Worm (Caenorhabditis elegans) whole organism, L4 larva: Measurements from ENCODE around the gene F53F4.17.

Source experiments
- F10B5.3 ChIP-seq: sonication (generic microtip); optimal IDR thresholded peaks from 2 replicates; lab custom pipeline; 2016; ENCODE audit warnings: mild to moderate bottlenecking, missing genetic modification characterization, missing compliant biosample characterization
- F26F4.8 ChIP-seq: fragments of 200-800 bp; sonication (Bioruptor generic); conservative IDR thresholded peaks from 2 replicates; pipeline ENCODE4 v1.3.6; 2022; ENCODE audit warnings: missing genetic modification characterization, missing compliant biosample characterization
- F49E8.2 ChIP-seq: sonication (generic microtip); optimal IDR thresholded peaks from 2 replicates; lab custom pipeline; 2016; ENCODE audit warnings: missing compliant biosample characterization, mild to moderate bottlenecking, missing genetic modification characterization, borderline replicate concordance
- R02D3.7 ChIP-seq: fragments of 150-350 bp; sonication (generic microtip); optimal IDR thresholded peaks from 3 replicates; lab custom pipeline; 2014; ENCODE audit warnings: missing biosample characterization, missing genetic modification characterization
- T20F7.1 ChIP-seq: fragments of 200-800 bp; sonication (Bioruptor generic); optimal IDR thresholded peaks from 2 replicates; lab custom pipeline; 2018; ENCODE audit warnings: mild to moderate bottlenecking, missing genetic modification characterization, missing compliant biosample characterization
- ZK337.2 ChIP-seq: fragments of 200-800 bp; sonication (Bioruptor generic); IDR thresholded peaks from 2 replicates; pipeline ENCODE4 v1.3.6; 2022; ENCODE audit warnings: missing genetic modification reagents, missing genetic modification characterization, missing compliant biosample characterization
- aha-1 ChIP-seq: fragments of 150-350 bp; peaks from one replicate; lab custom pipeline; 2014; ENCODE audit warnings: missing biosample characterization, missing genetic modification characterization
- daf-16 ChIP-seq, 3 experiments: sonication (generic microtip); optimal IDR thresholded peaks; 2 replicates each; lab custom pipeline; 2016 to 2017; ENCODE audit warnings: missing genetic modification characterization in 3 of 3, missing genetic modification reagents in 3 of 3, mild to moderate bottlenecking in 2 of 3, missing compliant biosample characterization in 2 of 3, missing biosample characterization in 1 of 3, moderate library complexity in 1 of 3
- dmd-6 ChIP-seq: fragments of 200-800 bp; sonication (Bioruptor generic); IDR thresholded peaks from 2 replicates; pipeline ENCODE4 v1.3.6; 2022; ENCODE audit warnings: missing genetic modification reagents, missing genetic modification characterization, missing compliant biosample characterization
- dve-1 ChIP-seq: sonication (generic microtip); optimal IDR thresholded peaks from 2 replicates; lab custom pipeline; 2017; ENCODE audit warnings: antibody characterized with exemption, mild to moderate bottlenecking, missing genetic modification characterization, missing compliant biosample characterization; ENCODE audit not compliant: insufficient read depth
- egl-27 ChIP-seq: sonication (generic microtip); optimal IDR thresholded peaks from 3 replicates; lab custom pipeline; 2017; ENCODE audit warnings: missing biosample characterization, missing genetic modification reagents, missing genetic modification characterization
- hif-1 ChIP-seq, 2 experiments: sonication (generic microtip); optimal IDR thresholded peaks; 2 replicates each; lab custom pipeline; 2016 to 2017; ENCODE audit warnings: missing compliant biosample characterization in 2 of 2, missing genetic modification characterization in 2 of 2, missing genetic modification reagents in 2 of 2, missing genotype in 2 of 2, mild to moderate bottlenecking in 1 of 2
- hlh-11 ChIP-seq: fragments of 200-800 bp; sonication (Bioruptor generic); optimal IDR thresholded peaks from 2 replicates; lab custom pipeline; 2018; ENCODE audit warnings: mild to moderate bottlenecking, missing genetic modification characterization, missing compliant biosample characterization
- hlh-30 ChIP-seq: sonication (generic microtip); optimal IDR thresholded peaks from 2 replicates; lab custom pipeline; 2017; ENCODE audit warnings: antibody characterized with exemption, mild to moderate bottlenecking, missing genetic modification characterization, missing compliant biosample characterization; ENCODE audit not compliant: insufficient read depth
- madf-5 ChIP-seq, 2 experiments: fragments of 200-800 bp; sonication (Bioruptor generic); IDR thresholded peaks; 2 replicates each; pipeline ENCODE4 v1.3.6; 2022; ENCODE audit warnings: missing compliant biosample characterization in 2 of 2, missing genetic modification characterization in 2 of 2
- madf-9 ChIP-seq: fragments of 200-800 bp; sonication (Bioruptor generic); conservative IDR thresholded peaks from 2 replicates; pipeline ENCODE4 v1.3.6; 2022; ENCODE audit warnings: missing genetic modification reagents, missing genetic modification characterization, missing compliant biosample characterization
- mxl-3 ChIP-seq: fragments of 200-800 bp; sonication (Bioruptor generic); optimal IDR thresholded peaks from 2 replicates; lab custom pipeline; 2018; ENCODE audit warnings: mild to moderate bottlenecking, missing genetic modification characterization, missing compliant biosample characterization
- nhr-28 ChIP-seq: fragments of 150-350 bp; optimal IDR thresholded peaks from 2 replicates; lab custom pipeline; 2014; ENCODE audit warnings: missing biosample characterization, missing genetic modification characterization
- nhr-41 ChIP-seq: fragments of 200-800 bp; sonication (Bioruptor generic); IDR thresholded peaks from 2 replicates; pipeline ENCODE4 v1.3.6; 2022; ENCODE audit warnings: missing genetic modification reagents, missing genetic modification characterization, missing compliant biosample characterization
- nhr-6 ChIP-seq: fragments of 150-350 bp; optimal IDR thresholded peaks from 2 replicates; lab custom pipeline; 2014; ENCODE audit warnings: missing biosample characterization, missing genetic modification characterization
- nhr-76 ChIP-seq: fragments of 150-350 bp; optimal IDR thresholded peaks from 2 replicates; lab custom pipeline; 2014; ENCODE audit warnings: missing biosample characterization, missing genetic modification characterization
- nhr-77 ChIP-seq: fragments of 150-350 bp; optimal IDR thresholded peaks from 2 replicates; lab custom pipeline; 2014; ENCODE audit warnings: missing biosample characterization, missing genetic modification characterization
- pqm-1 ChIP-seq: sonication (generic microtip); optimal IDR thresholded peaks from 2 replicates; lab custom pipeline; 2017; ENCODE audit warnings: missing biosample characterization, missing genetic modification characterization
- rbr-2 ChIP-seq: sonication (generic microtip); optimal IDR thresholded peaks from 2 replicates; lab custom pipeline; 2016; ENCODE audit warnings: missing genotype, missing genetic modification characterization, missing compliant biosample characterization
- set-16 ChIP-seq: fragments of 200-800 bp; sonication (Bioruptor generic); IDR thresholded peaks from 2 replicates; pipeline ENCODE4 v1.3.6; 2022; ENCODE audit warnings: missing genetic modification reagents, missing genetic modification characterization, missing compliant biosample characterization
- unc-62 ChIP-seq, 3 experiments: fragments of 150-350 bp in 1 of 3; sonication (generic microtip); optimal IDR thresholded peaks in 2 of 3; peaks in 1 of 3; 1 replicate in 1 of 3; 2 replicates in 2 of 3; lab custom pipeline; 2014 to 2017; ENCODE audit warnings: missing biosample characterization in 3 of 3, missing genetic modification characterization in 3 of 3, missing genetic modification reagents in 3 of 3, missing genotype in 1 of 3
- vab-7 ChIP-seq: fragments of 200-800 bp; sonication (Bioruptor generic); IDR thresholded peaks from 2 replicates; pipeline ENCODE4 v1.3.6; 2022; ENCODE audit warnings: missing genetic modification reagents, missing genetic modification characterization, missing compliant biosample characterization
- zip-2 ChIP-seq: fragments of 150-350 bp; optimal IDR thresholded peaks from 2 replicates; lab custom pipeline; 2014; ENCODE audit warnings: missing biosample characterization, missing genetic modification characterization
- ztf-11 ChIP-seq: fragments of 150-350 bp; optimal IDR thresholded peaks from 2 replicates; lab custom pipeline; 2014; ENCODE audit warnings: missing biosample characterization, missing genetic modification characterization
- ztf-7 ChIP-seq: fragments of 150-350 bp; optimal IDR thresholded peaks from 2 replicates; lab custom pipeline; 2014; ENCODE audit warnings: missing biosample characterization, missing genetic modification characterization

Gene F53F4.17

DNA sequence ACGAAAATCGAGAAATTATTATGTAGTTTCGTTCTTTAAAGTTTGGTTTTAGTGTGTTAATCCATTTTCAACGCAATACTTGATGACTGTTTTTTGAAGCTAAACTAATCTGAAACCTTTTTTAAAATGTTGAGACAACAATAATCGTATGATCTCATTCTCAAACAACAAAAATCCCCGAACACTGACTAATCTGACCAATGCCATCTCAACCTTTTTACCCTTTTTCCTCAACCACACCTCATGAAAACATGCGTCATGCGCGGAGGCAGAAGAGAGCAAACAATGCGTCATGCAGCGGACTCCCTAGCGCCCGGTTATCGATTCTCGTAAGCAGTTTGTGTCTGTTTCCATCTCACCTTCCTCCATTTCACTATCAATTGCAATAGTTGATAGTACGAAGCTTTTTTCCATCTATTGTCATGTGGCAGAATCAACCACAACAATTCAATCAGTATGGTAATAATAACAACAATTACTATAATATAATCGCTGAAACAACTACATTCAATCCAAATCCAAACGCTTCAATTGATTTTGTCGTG is 16.2 kb upstream of the F53F4.17 start, which contains the start of gene C50B8.4:
C50B8.4 (plus strand) TSS at position 299 of the 545 bp plus-strand sequence.
- TF ChIP-seq nhr-77 (tag; lab: Kevin White, UChicago) (peak; percentile 28), daf-16 (GFP tag; optimal IDR thresholded peaks at IDR 0.05; lab: Kevin White, UChicago) (no peak), daf-16 (tag; optimal IDR thresholded peaks at IDR 0.05; lab: Kevin White, UChicago) (peak; percentile 84), nhr-6 (tag; lab: Kevin White, UChicago) (peak; percentile 61), hif-1 (tag; optimal IDR thresholded peaks at IDR 0.05; lab: Kevin White, UChicago) (no peak), set-16 (GFP tag; lab: Robert Waterston, UW) (no peak), aha-1 (tag; lab: Kevin White, UChicago) (peak; percentile 95), F10B5.3 (tag; lab: Kevin White, UChicago) (no peak), mxl-3 (GFP tag; lab: Kevin White, UChicago) (peak; percentile 40), dve-1 (tag; lab: Kevin White, UChicago) (peak; percentile 46), pqm-1 (tag; lab: Kevin White, UChicago) (peak; percentile 66), ztf-11 (tag; lab: Kevin White, UChicago) (no peak), dmd-6 (GFP tag; lab: Robert Waterston, UW) (peak; percentile 26; the same call in 1 of the 2 replicates), hlh-11 (tag; lab: Kevin White, UChicago) (peak; percentile 75), hlh-30 (tag; lab: Kevin White, UChicago) (peak; percentile 63), nhr-28 (peak; percentile 39), unc-62 (GFP tag; optimal IDR thresholded peaks at IDR 0.05 in 1 of 2; lab: Kevin White, UChicago) (peak in 1 of 2 experiments; percentile 25), unc-62 (tag; optimal IDR thresholded peaks at IDR 0.05; lab: Kevin White, UChicago) (no peak)

DNA sequence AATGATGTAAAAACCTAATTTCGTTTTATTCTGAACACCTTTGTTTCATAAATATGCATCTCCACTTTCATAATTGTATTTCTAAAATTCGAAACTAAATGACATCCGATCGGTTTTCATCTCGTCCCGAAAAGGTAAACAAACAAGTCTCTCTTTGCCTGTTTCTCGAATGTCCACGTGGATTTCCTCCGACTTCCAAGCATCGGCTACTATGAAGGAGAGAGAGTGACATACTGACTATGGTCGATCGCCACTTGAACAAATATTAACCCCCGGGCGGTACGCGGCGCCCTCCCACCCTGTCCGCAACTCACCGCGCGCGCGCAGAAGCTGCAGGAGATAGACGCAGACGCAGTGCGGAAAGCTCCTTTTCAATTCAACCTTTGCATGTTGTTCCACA is 12.1 kb upstream of the F53F4.17 start:
- no peak for TF ChIP-seq zip-2 (tag; lab: Kevin White, UChicago)
- TF ChIP-seq ztf-7 = no peak
- no peak for TF ChIP-seq nhr-28
- TF ChIP-seq rbr-2 (tag; lab: Kevin White, UChicago) = no peak
- no peak for TF ChIP-seq ztf-11 (tag; lab: Kevin White, UChicago)
- TF ChIP-seq nhr-6 (tag; lab: Kevin White, UChicago) = peak; percentile 10
- TF ChIP-seq R02D3.7 (tag; lab: Kevin White, UChicago) = no peak
- no peak for TF ChIP-seq F10B5.3 (tag; lab: Kevin White, UChicago)
- 0 out of 2 replicates have a peak, but pooled peaks have one; percentile 28 for TF ChIP-seq madf-9
- no peak for TF ChIP-seq ZK337.2 (GFP tag; lab: Robert Waterston, UW)

DNA sequence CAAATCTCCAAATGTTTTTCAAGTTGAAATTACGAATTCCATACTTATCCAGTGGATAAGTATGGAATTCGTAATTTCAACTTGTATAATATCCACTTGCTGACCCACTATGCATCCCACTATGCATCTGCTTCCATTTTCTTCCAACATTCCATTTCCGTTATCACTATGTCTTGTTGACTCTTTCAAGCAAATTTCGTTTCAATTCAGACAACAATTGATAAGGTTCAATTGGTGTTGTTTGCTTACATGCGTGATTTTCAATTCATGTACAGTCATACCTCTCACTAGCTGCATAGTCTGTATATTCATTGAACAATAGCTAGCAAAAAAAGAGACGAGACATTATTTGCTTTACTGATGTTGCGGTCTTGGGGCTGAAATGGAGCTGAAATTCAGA is 11.2 kb upstream of the F53F4.17 start:
- TF ChIP-seq pqm-1 (tag; lab: Kevin White, UChicago) (peak; percentile 66), nhr-41 (no peak), nhr-76 (tag; lab: Kevin White, UChicago) (no peak), hlh-11 (tag; lab: Kevin White, UChicago) (peak; percentile 34), T20F7.1 (GFP tag; lab: Kevin White, UChicago) (no peak), dmd-6 (GFP tag; lab: Robert Waterston, UW) (0 out of 2 replicates have a peak, but pooled peaks have one; percentile 24), hlh-30 (tag; lab: Kevin White, UChicago) (peak; percentile 31), aha-1 (tag; lab: Kevin White, UChicago) (peak; percentile 0), daf-16 (GFP tag; optimal IDR thresholded peaks at IDR 0.05; lab: Kevin White, UChicago) (no peak), daf-16 (tag; optimal IDR thresholded peaks at IDR 0.05; lab: Kevin White, UChicago) (peak; percentile 93), madf-5 (GFP tag; IDR thresholded peaks at IDR 0.05; lab: Robert Waterston, UW) (no peak), nhr-28 (peak; percentile 52), dve-1 (tag; lab: Kevin White, UChicago) (peak; percentile 40), ztf-7 (no peak), nhr-6 (tag; lab: Kevin White, UChicago) (peak; percentile 36)

DNA sequence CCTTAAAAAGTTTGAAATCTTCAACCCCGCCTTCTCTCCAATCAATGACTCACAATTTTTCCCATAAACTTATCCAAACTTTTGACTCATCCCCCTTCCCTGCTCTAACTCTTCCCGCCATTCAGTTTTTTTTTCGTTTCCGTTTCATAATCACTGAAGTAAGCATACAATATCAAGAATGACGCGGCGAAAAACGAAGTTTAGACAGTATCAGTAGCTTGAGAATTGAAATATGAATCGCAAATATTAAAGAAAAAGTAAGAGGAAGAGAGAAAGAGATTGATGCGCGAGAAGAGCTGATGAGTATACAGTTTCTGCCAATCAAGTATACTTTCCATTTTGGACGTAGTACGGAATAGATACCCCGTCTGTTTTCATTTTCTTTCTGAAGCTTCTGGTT is 10.5 kb upstream of the F53F4.17 start:
- peak; percentile 58 for TF ChIP-seq pqm-1 (tag; lab: Kevin White, UChicago)
- TF ChIP-seq dmd-6 (GFP tag; lab: Robert Waterston, UW) = peak; percentile 64; the same call in 1 of the 2 replicates
- peak; percentile 18 for TF ChIP-seq nhr-28
- no peak for TF ChIP-seq F26F4.8 (GFP tag; lab: Robert Waterston, UW)
- no peak for TF ChIP-seq egl-27 (tag; lab: Kevin White, UChicago)
- TF ChIP-seq ztf-7 = no peak
- TF ChIP-seq F49E8.2 (tag; lab: Kevin White, UChicago) = no peak
- TF ChIP-seq vab-7 = no peak
- no peak for TF ChIP-seq daf-16 (GFP tag; optimal IDR thresholded peaks at IDR 0.05; lab: Kevin White, UChicago)
- TF ChIP-seq daf-16 (tag; optimal IDR thresholded peaks at IDR 0.05; lab: Kevin White, UChicago) = peak; percentile 7
